Fruit fly (Drosophila melanogaster) whole organism: Measurements from ENCODE around the gene CG4009.

Experiments used
- CG8478 ChIP-seq: fragments of >200 bp; optimal IDR thresholded peaks from 2 replicates; lab custom pipeline; 2018; ENCODE audit warnings: inconsistent platforms
- Dll ChIP-seq: fragments of >200 bp; optimal IDR thresholded peaks from 2 replicates; lab custom pipeline; 2017
- EcR ChIP-seq, 2 experiments: fragments of >200 bp; optimal IDR thresholded peaks; 2 replicates each; lab custom pipeline; 2017; ENCODE audit warnings: missing biosample characterization in 2 of 2, missing genetic modification characterization in 2 of 2, missing genetic modification reagents in 2 of 2
- pan ChIP-seq: fragments of >200 bp; optimal IDR thresholded peaks from 2 replicates; lab custom pipeline; 2017
- psq ChIP-seq: fragments of >200 bp; optimal IDR thresholded peaks from 2 replicates; lab custom pipeline; 2017
- usp ChIP-seq: fragments of >200 bp; optimal IDR thresholded peaks from 2 replicates; lab custom pipeline; 2017; ENCODE audit warnings: missing biosample characterization, missing genetic modification characterization, mixed read lengths

DNA sequence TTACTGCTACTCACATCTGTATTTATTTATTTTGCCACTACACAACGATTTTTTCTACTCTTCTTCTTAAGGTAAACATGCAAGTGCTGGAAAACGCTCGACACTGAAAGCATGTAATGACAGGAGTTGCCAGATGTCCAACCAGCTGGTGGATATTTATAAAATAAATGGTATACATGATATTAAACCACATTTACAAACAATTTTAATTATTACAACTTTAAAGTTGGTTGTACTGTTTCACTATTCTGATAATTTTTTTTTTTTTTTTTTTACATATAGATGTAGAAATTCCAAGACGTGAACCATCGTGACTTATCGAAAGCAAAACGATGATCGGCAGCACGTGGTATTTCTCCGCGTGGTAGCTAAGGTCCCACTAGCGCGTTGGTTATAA lies 44.0 kb upstream of the CG4009 start, which contains the start of the genes Keap1 and kuk:
- TF ChIP-seq Dll (lab: Kevin White, UChicago) (no peak), CG8478 (lab: Kevin White, UChicago) (no peak), usp (GFP tag; lab: Kevin White, UChicago) (no peak), pan (lab: Kevin White, UChicago) (no peak), EcR (GFP tag; optimal IDR thresholded peaks at IDR 0.05; lab: Kevin White, UChicago) (no peak), psq (lab: Kevin White, UChicago) (no peak)
